Fruit fly (Drosophila melanogaster) whole organism, embryonic: ENCODE measurements around the gene Abl.

Experiments
- CG10431 ChIP-seq: fragments of 200-800 bp; sonication (Bioruptor generic); optimal IDR thresholded peaks from 3 replicates; lab custom pipeline; 2018; ENCODE audit warnings: missing biosample characterization, mild to moderate bottlenecking, missing genetic modification characterization
- CG11456 ChIP-seq: fragments of 200-800 bp; sonication (Bioruptor generic); IDR thresholded peaks from 3 replicates; pipeline ENCODE4 v1.3.6; 2022; ENCODE audit warnings: missing biosample characterization, missing genetic modification characterization
- CG11560 ChIP-seq: fragments of 200-800 bp; sonication (Bioruptor generic); IDR thresholded peaks from 3 replicates; pipeline ENCODE4 v1.3.6; 2022; ENCODE audit warnings: missing biosample characterization, missing genetic modification characterization
- CG13624 ChIP-seq: fragments of 200-800 bp; sonication (Bioruptor generic); optimal IDR thresholded peaks from 2 replicates; lab custom pipeline; 2016; ENCODE audit warnings: missing biosample characterization, missing genetic modification characterization
- CG15696 ChIP-seq: fragments of 200-800 bp; sonication (Bioruptor generic); optimal IDR thresholded peaks from 2 replicates; lab custom pipeline; 2019; ENCODE audit warnings: missing biosample characterization, mild to moderate bottlenecking, missing genetic modification characterization, moderate library complexity
- CG1603 ChIP-seq: fragments of 200-800 bp; sonication (Bioruptor generic); optimal IDR thresholded peaks from 2 replicates; lab custom pipeline; 2019; ENCODE audit warnings: missing biosample characterization, mild to moderate bottlenecking, missing genetic modification characterization, moderate library complexity
- CG17829 ChIP-seq: fragments of 200-800 bp; optimal IDR thresholded peaks from 2 replicates; lab custom pipeline; 2019; ENCODE audit warnings: missing biosample characterization, mild to moderate bottlenecking, missing genetic modification characterization, moderate library complexity
- CG1832 ChIP-seq: fragments of 200-800 bp; sonication (Bioruptor generic); optimal IDR thresholded peaks from 2 replicates; lab custom pipeline; 2017; ENCODE audit warnings: missing biosample characterization, mild to moderate bottlenecking, missing genetic modification characterization, inconsistent platforms
- CG3163 ChIP-seq: fragments of 200-800 bp; sonication (Bioruptor generic); optimal IDR thresholded peaks from 3 replicates; lab custom pipeline; 2016; ENCODE audit warnings: missing biosample characterization, missing genetic modification characterization
- CG33213 ChIP-seq: fragments of 200-800 bp; sonication (Bioruptor generic); optimal IDR thresholded peaks from 3 replicates; lab custom pipeline; 2016; ENCODE audit warnings: missing biosample characterization, missing genetic modification characterization
- CG34422 ChIP-seq: fragments of 200-800 bp; sonication (Bioruptor generic); IDR thresholded peaks from 3 replicates; pipeline ENCODE4 v1.3.6; 2022; ENCODE audit warnings: missing biosample characterization, missing genetic modification characterization
- CG3726 ChIP-seq: fragments of 200-800 bp; sonication (Bioruptor generic); IDR thresholded peaks from 3 replicates; pipeline ENCODE4, ENCODE4 v1.3.6; 2022; ENCODE audit warnings: missing biosample characterization, missing genetic modification characterization
- CG4282 ChIP-seq: fragments of 200-800 bp; sonication (Bioruptor generic); optimal IDR thresholded peaks from 2 replicates; lab custom pipeline; 2016; ENCODE audit warnings: missing biosample characterization, missing genetic modification characterization
- CG43689 ChIP-seq: fragments of 200-800 bp; sonication (Bioruptor generic); IDR thresholded peaks from 2 replicates; pipeline ENCODE4 v1.3.6; 2022; ENCODE audit warnings: missing biosample characterization, missing genetic modification characterization
- CG4820 ChIP-seq: fragments of 200-800 bp; sonication (Bioruptor generic); optimal IDR thresholded peaks from 3 replicates; lab custom pipeline; 2016; ENCODE audit warnings: missing biosample characterization, missing genetic modification characterization
- CG5245 ChIP-seq: fragments of 200-800 bp; sonication (Bioruptor generic); optimal IDR thresholded peaks from 3 replicates; lab custom pipeline; 2016; ENCODE audit warnings: missing biosample characterization, missing genetic modification characterization
- CG6683 ChIP-seq: fragments of 200-800 bp; sonication (Bioruptor generic); optimal IDR thresholded peaks from 2 replicates; lab custom pipeline; 2017; ENCODE audit warnings: missing biosample characterization, mild to moderate bottlenecking, missing genetic modification characterization, missing genetic modification reagents
- CG7987 ChIP-seq: fragments of 200-800 bp; sonication (Bioruptor generic); optimal IDR thresholded peaks from 2 replicates; lab custom pipeline; 2018; ENCODE audit warnings: missing biosample characterization, mild to moderate bottlenecking, missing genetic modification characterization, moderate library complexity
- CG8924 ChIP-seq: fragments of 200-800 bp; optimal IDR thresholded peaks from 3 replicates; lab custom pipeline; 2019; ENCODE audit warnings: missing biosample characterization, mild to moderate bottlenecking, missing genetic modification characterization, moderate library complexity
- CG9817 ChIP-seq: fragments of 200-800 bp; sonication (Bioruptor generic); optimal IDR thresholded peaks from 2 replicates; lab custom pipeline; 2018; ENCODE audit warnings: missing biosample characterization, mild to moderate bottlenecking, missing genetic modification characterization, moderate library complexity
- CG9932 ChIP-seq: fragments of 200-800 bp; sonication (Bioruptor generic); IDR thresholded peaks from 2 replicates; pipeline ENCODE4 v1.3.6; 2022; ENCODE audit warnings: missing biosample characterization, missing genetic modification characterization
- Chrac-16 ChIP-seq: fragments of 200-800 bp; sonication (Bioruptor generic); optimal IDR thresholded peaks from 3 replicates; lab custom pipeline; 2016; ENCODE audit warnings: missing biosample characterization, missing genetic modification characterization
- Dfd ChIP-seq, 2 experiments: fragments of >200 bp; optimal IDR thresholded peaks; 2 replicates each; lab custom pipeline; 2017; ENCODE audit warnings: missing biosample characterization in 2 of 2, missing genetic modification characterization in 2 of 2
- HLH3B ChIP-seq: fragments of 200-800 bp; sonication (Bioruptor generic); IDR thresholded peaks from 2 replicates; pipeline ENCODE4 v1.3.6; 2022; ENCODE audit warnings: missing biosample characterization, missing genetic modification characterization
- HmgD ChIP-seq: fragments of 200-800 bp; sonication (Bioruptor generic); optimal IDR thresholded peaks from 3 replicates; lab custom pipeline; 2016; ENCODE audit warnings: missing biosample characterization, missing genetic modification characterization
- Hr78 ChIP-seq, 2 experiments: fragments of 200-800 bp in 1 of 2; fragments of >200 bp in 1 of 2; sonication (Bioruptor generic) in 1 of 2; optimal IDR thresholded peaks; 2 replicates each; lab custom pipeline; 2017 to 2019; ENCODE audit warnings: missing biosample characterization in 2 of 2, missing genetic modification characterization in 2 of 2, mild to moderate bottlenecking in 1 of 2, moderate library complexity in 1 of 2
- MESR4 ChIP-seq: fragments of 200-800 bp; sonication (Bioruptor generic); optimal IDR thresholded peaks from 2 replicates; lab custom pipeline; 2018; ENCODE audit warnings: missing biosample characterization, mild to moderate bottlenecking, missing genetic modification characterization, moderate library complexity
- Meics ChIP-seq: fragments of 200-800 bp; sonication (Bioruptor generic); optimal IDR thresholded peaks from 2 replicates; lab custom pipeline; 2017; ENCODE audit warnings: missing biosample characterization, mild to moderate bottlenecking, missing genetic modification characterization
- NC2α ChIP-seq: fragments of 200-800 bp; sonication (Bioruptor generic); optimal IDR thresholded peaks from 2 replicates; lab custom pipeline; 2016; ENCODE audit warnings: missing biosample characterization, missing genetic modification characterization
- Nf-YB ChIP-seq: fragments of 200-800 bp; sonication (Bioruptor generic); optimal IDR thresholded peaks from 3 replicates; lab custom pipeline; 2019; ENCODE audit warnings: missing biosample characterization, mild to moderate bottlenecking, missing genetic modification characterization, moderate library complexity
- Poxn ChIP-seq: fragments of 200-800 bp; sonication (Bioruptor generic); IDR thresholded peaks from 2 replicates; pipeline ENCODE4 v1.3.6; 2022; ENCODE audit warnings: missing biosample characterization, missing genetic modification characterization
- Ravus ChIP-seq: fragments of 200-800 bp; sonication (Bioruptor generic); IDR thresholded peaks from 2 replicates; pipeline ENCODE4 v1.3.6; 2022; ENCODE audit warnings: missing biosample characterization, missing genetic modification characterization
- YL-1 ChIP-seq: fragments of 200-800 bp; sonication (Bioruptor generic); optimal IDR thresholded peaks from 3 replicates; lab custom pipeline; 2017; ENCODE audit warnings: missing biosample characterization, mild to moderate bottlenecking, missing genetic modification characterization
- ap ChIP-seq: fragments of 200-800 bp; sonication (Bioruptor generic); IDR thresholded peaks from 2 replicates; pipeline ENCODE4 v1.3.6; 2022; ENCODE audit warnings: missing biosample characterization, missing genetic modification characterization
- ase ChIP-seq: fragments of 200-800 bp; sonication (Bioruptor generic); IDR thresholded peaks from 3 replicates; pipeline ENCODE4 v1.3.6; 2022; ENCODE audit warnings: missing biosample characterization, missing genetic modification characterization
- bab2 ChIP-seq: fragments of 200-800 bp; sonication (Bioruptor generic); optimal IDR thresholded peaks from 2 replicates; lab custom pipeline; 2016; ENCODE audit warnings: missing biosample characterization, missing genetic modification characterization
- exex ChIP-seq: fragments of 200-800 bp; sonication (Bioruptor generic); optimal IDR thresholded peaks from 4 replicates; lab custom pipeline; 2018; ENCODE audit warnings: missing biosample characterization, mild to moderate bottlenecking, missing genetic modification characterization, moderate library complexity
- fd102C ChIP-seq: fragments of 200-800 bp; sonication (Bioruptor generic); optimal IDR thresholded peaks from 2 replicates; lab custom pipeline; 2018; ENCODE audit warnings: missing biosample characterization, mild to moderate bottlenecking, missing genetic modification characterization, moderate library complexity
- fd3F ChIP-seq: fragments of 200-800 bp; sonication (Bioruptor generic); optimal IDR thresholded peaks from 2 replicates; lab custom pipeline; 2018; ENCODE audit warnings: missing biosample characterization, mild to moderate bottlenecking, missing genetic modification characterization, moderate library complexity
- fd64A ChIP-seq: fragments of 200-800 bp; sonication (Bioruptor generic); optimal IDR thresholded peaks from 3 replicates; lab custom pipeline; 2018; ENCODE audit warnings: missing biosample characterization, mild to moderate bottlenecking, missing genetic modification characterization
- ham ChIP-seq: fragments of 200-800 bp; sonication (Bioruptor generic); IDR thresholded peaks from 2 replicates; pipeline ENCODE4 v1.3.6; 2022; ENCODE audit warnings: missing biosample characterization, missing genetic modification characterization
- hth ChIP-seq: fragments of >200 bp; optimal IDR thresholded peaks from 2 replicates; lab custom pipeline; 2017; ENCODE audit warnings: inconsistent platforms
- jing ChIP-seq: fragments of 200-800 bp; sonication (Bioruptor generic); optimal IDR thresholded peaks from 2 replicates; lab custom pipeline; 2018; ENCODE audit warnings: missing biosample characterization, mild to moderate bottlenecking, missing genetic modification characterization
- kah ChIP-seq: fragments of 200-800 bp; sonication (Bioruptor generic); optimal IDR thresholded peaks from 2 replicates; lab custom pipeline; 2018; ENCODE audit warnings: missing biosample characterization, mild to moderate bottlenecking, missing genetic modification characterization
- pan ChIP-seq, 4 experiments: fragments of >200 bp in 3 of 4; fragments of 200-800 bp in 1 of 4; sonication (Bioruptor generic) in 1 of 4; optimal IDR thresholded peaks in 3 of 4; IDR thresholded peaks in 1 of 4; 2 replicates each; pipeline versions ENCODE4 v1.3.6 to Lab custom; 2017 to 2022; ENCODE audit warnings: missing biosample characterization in 2 of 4, missing genetic modification characterization in 2 of 4, mixed read lengths in 1 of 4
- rib ChIP-seq: fragments of 200-800 bp; sonication (Bioruptor generic); IDR thresholded peaks from 2 replicates; pipeline ENCODE4 v1.3.6; 2022; ENCODE audit warnings: missing biosample characterization, missing genetic modification characterization
- tgo ChIP-seq: fragments of 200-800 bp; sonication (Bioruptor generic); IDR thresholded peaks from 3 replicates; pipeline ENCODE4 v1.3.6; 2022; ENCODE audit warnings: missing biosample characterization, missing genetic modification characterization
- tin ChIP-seq: fragments of 200-800 bp; sonication (Bioruptor generic); optimal IDR thresholded peaks from 3 replicates; lab custom pipeline; 2016; ENCODE audit warnings: missing biosample characterization, missing genetic modification characterization
- tio ChIP-seq: fragments of 200-800 bp; sonication (Bioruptor generic); optimal IDR thresholded peaks from 2 replicates; lab custom pipeline; 2017; ENCODE audit warnings: missing biosample characterization, missing genetic modification characterization, inconsistent platforms
- vvl ChIP-seq: fragments of 200-800 bp; sonication (Bioruptor generic); IDR thresholded peaks from 2 replicates; pipeline ENCODE4 v1.3.6; 2022; ENCODE audit warnings: missing biosample characterization, missing genetic modification characterization
- zfh1 ChIP-seq: fragments of 200-800 bp; sonication (Bioruptor generic); IDR thresholded peaks from 3 replicates; pipeline ENCODE4 v1.3.6; 2022; ENCODE audit warnings: missing biosample characterization, missing genetic modification characterization

Gene Abl

DNA sequence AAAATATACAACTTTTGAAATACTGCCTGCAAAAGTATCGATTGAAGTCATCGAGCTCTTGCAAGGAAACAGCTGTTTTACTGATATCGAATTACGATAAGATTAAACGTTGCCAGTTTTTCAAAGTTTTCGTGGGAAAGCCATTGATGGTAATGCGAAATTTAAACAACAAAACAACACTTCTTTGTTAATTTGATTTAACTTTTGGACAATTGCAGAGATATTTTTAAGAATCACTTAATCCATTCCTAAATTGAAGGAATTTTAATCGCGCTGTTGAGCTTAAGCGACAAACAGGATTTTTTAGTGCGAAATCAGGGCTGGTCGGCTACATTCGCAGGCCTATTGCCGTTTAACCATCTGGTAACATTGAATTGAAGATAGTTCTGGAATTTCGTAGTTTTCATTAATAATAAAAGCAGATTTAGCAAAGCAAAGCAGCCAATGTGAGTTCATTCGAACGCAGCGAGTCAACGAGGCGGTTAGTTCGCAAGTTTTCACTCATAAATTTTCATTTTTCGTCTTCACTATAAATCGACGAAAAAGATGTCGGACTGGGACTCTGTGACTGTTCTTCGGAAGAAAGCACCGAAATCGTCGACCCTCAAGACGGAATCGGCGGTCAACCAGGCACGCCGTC, 73.3 kb downstream of the Abl start, which contains the start of gene mbf1 (continued):
- peak; percentile 90 for TF ChIP-seq MESR4 (GFP tag; lab: Kevin White, UChicago)
- no peak for TF ChIP-seq tio (GFP tag; lab: Kevin White, UChicago)
- no peak for TF ChIP-seq fd64A (GFP tag; lab: Kevin White, UChicago)
- TF ChIP-seq CG11560 (tag; lab: Robert Waterston, UW) = peak; percentile 33; the same call in 1 of the 3 replicates
- no peak for TF ChIP-seq Meics
- no peak for TF ChIP-seq kah
- no peak for TF ChIP-seq Dfd (GFP tag; optimal IDR thresholded peaks at IDR 0.05; lab: Kevin White, UChicago)
- no peak for TF ChIP-seq fd3F (GFP tag; lab: Kevin White, UChicago)
- TF ChIP-seq Hr78 (GFP tag; optimal IDR thresholded peaks at IDR 0.05; lab: Kevin White, UChicago) = no peak
- no peak for TF ChIP-seq ham (GFP tag; lab: Robert Waterston, UW)
- peak; percentile 2 for TF ChIP-seq exex
- TF ChIP-seq tin (GFP tag; lab: Kevin White, UChicago) = peak; percentile 31
- TF ChIP-seq CG34422 (GFP tag; lab: Robert Waterston, UW) = peak; percentile 27; the same call in 1 of the 3 replicates
- TF ChIP-seq CG4282 (GFP tag; lab: Kevin White, UChicago) = no peak
- no peak for TF ChIP-seq Chrac-16 (GFP tag; lab: Kevin White, UChicago)
- TF ChIP-seq hth (lab: Kevin White, UChicago) = no peak
- no peak for TF ChIP-seq CG3163 (GFP tag; lab: Kevin White, UChicago)
- no peak for TF ChIP-seq CG3726 (GFP tag; lab: Robert Waterston, UW)
- no peak for TF ChIP-seq CG11456 (GFP tag; lab: Robert Waterston, UW)
- no peak for TF ChIP-seq CG5245 (GFP tag; lab: Kevin White, UChicago)
- TF ChIP-seq fd102C = no peak
- peak; percentile 23 for TF ChIP-seq CG13624 (GFP tag; lab: Kevin White, UChicago)
- TF ChIP-seq HmgD (GFP tag; lab: Kevin White, UChicago) = peak; percentile 39
- TF ChIP-seq CG9932 (GFP tag; lab: Robert Waterston, UW) = peak; percentile 41; the same call in 1 of the 2 replicates
- no peak for TF ChIP-seq Ravus
- no peak for TF ChIP-seq CG9817 (tag; lab: Kevin White, UChicago)
- TF ChIP-seq CG43689 = no peak
- TF ChIP-seq pan (optimal IDR thresholded peaks at IDR 0.05; lab: Kevin White, UChicago) = no peak
- no peak for TF ChIP-seq pan (GFP tag; optimal IDR thresholded peaks at IDR 0.05 in 1 of 2, IDR thresholded peaks at IDR 0.05 in 1 of 2)
- TF ChIP-seq vvl (GFP tag; lab: Robert Waterston, UW) = 0 out of 2 replicates have a peak, but pooled peaks have one; percentile 34
- TF ChIP-seq HLH3B (GFP tag; lab: Robert Waterston, UW) = no peak
- no peak for TF ChIP-seq ase (GFP tag; lab: Robert Waterston, UW)
- peak; percentile 91 for TF ChIP-seq YL-1 (GFP tag; lab: Kevin White, UChicago)
- TF ChIP-seq Nf-YB = no peak
- peak; percentile 16 for TF ChIP-seq bab2
- TF ChIP-seq NC2α (GFP tag; lab: Kevin White, UChicago) = no peak
- TF ChIP-seq CG15696 (tag; lab: Kevin White, UChicago) = no peak
- no peak for TF ChIP-seq CG7987 (GFP tag; lab: Kevin White, UChicago)
- TF ChIP-seq Poxn (GFP tag; lab: Robert Waterston, UW) = no peak
- no peak for TF ChIP-seq CG4820 (GFP tag; lab: Kevin White, UChicago)
- TF ChIP-seq CG1832 (GFP tag; lab: Kevin White, UChicago) = no peak
- TF ChIP-seq rib (GFP tag; lab: Robert Waterston, UW) = no peak
- TF ChIP-seq CG10431 = no peak
- peak; percentile 67 for TF ChIP-seq CG1603 (tag; lab: Kevin White, UChicago)
- no peak for TF ChIP-seq tgo (GFP tag; lab: Robert Waterston, UW)
- TF ChIP-seq CG17829 (tag; lab: Kevin White, UChicago) = peak; percentile 13
- no peak for TF ChIP-seq zfh1 (GFP tag; lab: Robert Waterston, UW)
- TF ChIP-seq ap (GFP tag; lab: Robert Waterston, UW) = no peak
- TF ChIP-seq CG6683 = no peak
- TF ChIP-seq CG8924 (tag; lab: Kevin White, UChicago) = peak; percentile 52
- no peak for TF ChIP-seq jing (GFP tag; lab: Kevin White, UChicago)
- TF ChIP-seq CG33213 = peak; percentile 8
